Fruit fly (Drosophila melanogaster) S2 (cell line): ENCODE data around the gene nol.

Source experiments
- CG8478 ChIP-seq: fragments of >200 bp; optimal IDR thresholded peaks from 2 replicates; lab custom pipeline; 2018
- CTCF ChIP-seq, 2 experiments: fragments of >200 bp; optimal IDR thresholded peaks; 2 replicates each; lab custom pipeline; 2018

dm6 chr3L:11155380-11155779, 24.7 kb downstream of the nol start:
- TF ChIP-seq CG8478 (lab: Kevin White, UChicago) (no peak), CTCF (optimal IDR thresholded peaks at IDR 0.05; lab: Kevin White, UChicago) (no peak)
